In the genomic region with DNA sequence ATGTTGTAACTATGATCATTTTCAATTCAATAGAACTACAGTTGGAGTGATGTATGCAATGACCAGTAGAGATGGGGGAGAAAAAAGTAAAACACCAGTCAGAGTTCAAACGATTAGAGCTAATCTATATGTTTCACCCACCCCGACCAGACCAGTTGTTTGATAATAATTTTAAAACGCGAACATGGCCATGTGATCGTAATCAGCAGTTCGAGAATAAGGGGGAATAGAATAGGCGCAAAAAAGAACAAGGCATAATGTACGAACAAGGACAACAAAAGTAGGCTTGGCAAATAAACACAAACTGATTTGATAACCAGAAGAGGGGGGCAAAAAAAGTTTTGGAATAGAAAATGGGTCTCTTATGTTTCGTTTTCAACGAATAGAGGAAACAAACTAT, we compare ENCODE assay signal across 2 worm cellular contexts.
TF ChIP-seq lines count a peak whose summit lies in the region.

No protein-coding gene starts in this region.

TF ChIP-seq in whole organism, L1 larva, 84 proteins besides CTCF, POLR2A, EP300 and RAD21 (continued from another document):
- TF ChIP-seq mep-1 (tag; optimal IDR thresholded peaks at IDR 0.05; lab: Kevin White, UChicago) (peak; percentile 1), hpl-2 (GFP tag; optimal IDR thresholded peaks at IDR 0.05; lab: Kevin White, UChicago) (no peak), nhr-90 (tag; optimal IDR thresholded peaks at IDR 0.05; lab: Kevin White, UChicago; ENCODE audit: poor library complexity) (peak; percentile 43), elt-2 (tag; optimal IDR thresholded peaks at IDR 0.05; lab: Kevin White, UChicago) (peak; percentile 51), tbx-2 (tag; optimal IDR thresholded peaks at IDR 0.05; lab: Kevin White, UChicago) (no peak), aha-1 (tag; optimal IDR thresholded peaks at IDR 0.05; lab: Kevin White, UChicago) (no peak), C16A3.4 (tag; optimal IDR thresholded peaks at IDR 0.05; lab: Kevin White, UChicago) (no peak), ztf-11 (tag; optimal IDR thresholded peaks at IDR 0.05; lab: Kevin White, UChicago) (no peak), nhr-77 (tag; optimal IDR thresholded peaks at IDR 0.05; lab: Kevin White, UChicago) (no peak), nhr-20 (tag; optimal IDR thresholded peaks at IDR 0.05; lab: Kevin White, UChicago) (peak; percentile 33)

TF ChIP-seq in whole organism, L4 larva, 104 proteins besides CTCF, POLR2A, EP300 and RAD21 (continued from another document):
- TF ChIP-seq nhr-6 (tag; optimal IDR thresholded peaks at IDR 0.05; lab: Kevin White, UChicago) (no peak), ceh-20 (GFP tag; IDR thresholded peaks at IDR 0.05; lab: Robert Waterston, UW) (no peak), snpc-4 (tag; optimal IDR thresholded peaks at IDR 0.05; lab: Kevin White, UChicago) (no peak), aly-2 (tag; optimal IDR thresholded peaks at IDR 0.05; lab: Kevin White, UChicago) (no peak), zip-11 (GFP tag; IDR thresholded peaks at IDR 0.05; lab: Robert Waterston, UW) (no peak), tra-1 (GFP tag; IDR thresholded peaks at IDR 0.05; lab: Robert Waterston, UW) (0 out of 2 replicates have a peak, but pooled peaks have one; percentile 21), nhr-102 (tag; optimal IDR thresholded peaks at IDR 0.05; lab: Kevin White, UChicago) (no peak), daf-8 (GFP tag; IDR thresholded peaks at IDR 0.05; lab: Robert Waterston, UW) (no peak), hmg-1.1 (GFP tag; IDR thresholded peaks at IDR 0.05; lab: Robert Waterston, UW) (no peak), duxl-1 (tag; optimal IDR thresholded peaks at IDR 0.05; lab: Kevin White, UChicago; ENCODE audit: poor library complexity) (no peak), zfp-2 (tag; optimal IDR thresholded peaks at IDR 0.05; lab: Kevin White, UChicago) (no peak), hlh-11 (tag; optimal IDR thresholded peaks at IDR 0.05; lab: Kevin White, UChicago) (peak; percentile 68), nhr-41 (GFP tag; IDR thresholded peaks at IDR 0.05; lab: Robert Waterston, UW) (no peak), mxl-3 (GFP tag; optimal IDR thresholded peaks at IDR 0.05; lab: Kevin White, UChicago) (no peak), tag-97 (GFP tag; IDR thresholded peaks at IDR 0.05; lab: Robert Waterston, UW) (no peak), fkh-10 (GFP tag; optimal IDR thresholded peaks at IDR 0.05; lab: Kevin White, UChicago) (no peak), lin-39 (tag; optimal IDR thresholded peaks at IDR 0.05; lab: Kevin White, UChicago) (no peak), zfp-3 (GFP tag; conservative IDR thresholded peaks at IDR 0.05; lab: Robert Waterston, UW) (no peak), ZK546.5 (tag; optimal IDR thresholded peaks at IDR 0.05; lab: Kevin White, UChicago) (no peak), zag-1 (tag; optimal IDR thresholded peaks at IDR 0.05; lab: Kevin White, UChicago) (no peak), mes-2 (tag; optimal IDR thresholded peaks at IDR 0.05; lab: Kevin White, UChicago; ENCODE audit: poor library complexity, severe bottlenecking) (peak; percentile 23), ZK337.2 (GFP tag; IDR thresholded peaks at IDR 0.05; lab: Robert Waterston, UW) (no peak), dmd-9 (GFP tag; IDR thresholded peaks at IDR 0.05; lab: Robert Waterston, UW) (no peak), nhr-48 (tag; optimal IDR thresholded peaks at IDR 0.05; lab: Kevin White, UChicago) (no peak), dpl-1 (GFP tag; optimal IDR thresholded peaks at IDR 0.05; lab: Kevin White, UChicago) (no peak), lin-1 (GFP tag; IDR thresholded peaks at IDR 0.05; lab: Robert Waterston, UW) (0 out of 2 replicates have a peak, but pooled peaks have one; percentile 21), dve-1 (tag; optimal IDR thresholded peaks at IDR 0.05; lab: Kevin White, UChicago; ENCODE audit: insufficient read depth) (peak; percentile 48), nhr-42 (GFP tag; IDR thresholded peaks at IDR 0.05; lab: Robert Waterston, UW) (no peak), lin-38 (GFP tag; IDR thresholded peaks at IDR 0.05; lab: Robert Waterston, UW) (no peak), lsy-2 (tag; optimal IDR thresholded peaks at IDR 0.05; lab: Kevin White, UChicago) (no peak), rbr-2 (tag; optimal IDR thresholded peaks at IDR 0.05; lab: Kevin White, UChicago) (no peak), ceh-62 (tag; optimal IDR thresholded peaks at IDR 0.05; lab: Kevin White, UChicago) (no peak), F37D6.2 (tag; optimal IDR thresholded peaks at IDR 0.05; lab: Kevin White, UChicago) (no peak), mdt-29 (GFP tag; IDR thresholded peaks at IDR 0.05; lab: Robert Waterston, UW) (no peak), unc-62 (GFP tag; optimal IDR thresholded peaks at IDR 0.05 in 1 of 2; lab: Kevin White, UChicago) (no peak), unc-62 (tag; optimal IDR thresholded peaks at IDR 0.05; lab: Kevin White, UChicago) (no peak), snpc-1.2 (GFP tag; IDR thresholded peaks at IDR 0.05; lab: Robert Waterston, UW) (no peak), nhr-25 (tag; optimal IDR thresholded peaks at IDR 0.05; lab: Kevin White, UChicago; ENCODE audit: borderline replicate concordance, insufficient read depth) (no peak), ztf-7 (tag; optimal IDR thresholded peaks at IDR 0.05; lab: Kevin White, UChicago) (no peak), nhr-111 (GFP tag; optimal IDR thresholded peaks at IDR 0.05; lab: Kevin White, UChicago) (no peak), attf-4 (tag; optimal IDR thresholded peaks at IDR 0.05; lab: Kevin White, UChicago) (no peak), nhr-76 (tag; optimal IDR thresholded peaks at IDR 0.05; lab: Kevin White, UChicago) (no peak), pha-4 (GFP tag; IDR thresholded peaks at IDR 0.05; lab: Robert Waterston, UW) (no peak), pha-4 (tag; optimal IDR thresholded peaks at IDR 0.05; lab: Kevin White, UChicago) (no peak), F44E2.7 (GFP tag; IDR thresholded peaks at IDR 0.05; lab: Robert Waterston, UW) (no peak), unc-39 (tag; optimal IDR thresholded peaks at IDR 0.05; lab: Kevin White, UChicago) (no peak), lin-15B (tag; optimal IDR thresholded peaks at IDR 0.05; lab: Kevin White, UChicago) (no peak), D1046.2 (GFP tag; IDR thresholded peaks at IDR 0.05; lab: Robert Waterston, UW) (no peak), jun-1 (tag; optimal IDR thresholded peaks at IDR 0.05; lab: Kevin White, UChicago) (no peak), mdl-1 (tag; optimal IDR thresholded peaks at IDR 0.05; lab: Kevin White, UChicago) (peak in 1 of 2 experiments; percentile 59), unc-130 (GFP tag; optimal IDR thresholded peaks at IDR 0.05; lab: Kevin White, UChicago) (no peak), mep-1 (tag; optimal IDR thresholded peaks at IDR 0.05; lab: Kevin White, UChicago) (peak; percentile 45), sdz-12 (GFP tag; optimal IDR thresholded peaks at IDR 0.05; lab: Kevin White, UChicago) (no peak), daf-19 (GFP tag; conservative IDR thresholded peaks at IDR 0.05; lab: Robert Waterston, UW) (no peak), R02D3.7 (tag; optimal IDR thresholded peaks at IDR 0.05; lab: Kevin White, UChicago) (no peak), daf-16 (GFP tag; optimal IDR thresholded peaks at IDR 0.05; lab: Kevin White, UChicago) (no peak), daf-16 (tag; optimal IDR thresholded peaks at IDR 0.05; lab: Kevin White, UChicago) (peak; percentile 92), F10B5.3 (tag; optimal IDR thresholded peaks at IDR 0.05; lab: Kevin White, UChicago) (no peak), aha-1 (tag; lab: Kevin White, UChicago) (no peak), nhr-237 (tag; optimal IDR thresholded peaks at IDR 0.05; lab: Kevin White, UChicago) (no peak)
TF ChIP-seq in whole organism, L4 larva: peak in this region for 14.
